Worm (Caenorhabditis elegans): ENCODE measurements around the gene letm-1.

- TF ChIP-seq sptf-1 (tag; optimal IDR thresholded peaks at IDR 0.05) = no peak
- TF ChIP-seq unc-62 (GFP tag; optimal IDR thresholded peaks at IDR 0.05) = no peak
- no peak for TF ChIP-seq ztf-11 (tag; optimal IDR thresholded peaks at IDR 0.05)
- TF ChIP-seq elt-3 (tag; optimal IDR thresholded peaks at IDR 0.05) = no peak
- no peak for TF ChIP-seq lsy-2 (tag; optimal IDR thresholded peaks at IDR 0.05)
- TF ChIP-seq elt-1 (tag; optimal IDR thresholded peaks at IDR 0.05; ENCODE audit: borderline replicate concordance, insufficient read depth) = no peak
- TF ChIP-seq ceh-83 (GFP tag; optimal IDR thresholded peaks at IDR 0.05) = no peak
- no peak for TF ChIP-seq blmp-1 (tag; optimal IDR thresholded peaks at IDR 0.05)
- TF ChIP-seq mep-1 (tag; optimal IDR thresholded peaks at IDR 0.05) = no peak
- no peak for TF ChIP-seq sem-2 (GFP tag; optimal IDR thresholded peaks at IDR 0.05)
- no peak for TF ChIP-seq unc-39 (tag; optimal IDR thresholded peaks at IDR 0.05)
- no peak for TF ChIP-seq nhr-12 (tag; optimal IDR thresholded peaks at IDR 0.05)
- no peak for TF ChIP-seq pha-4 (tag; optimal IDR thresholded peaks at IDR 0.05)
- no peak for TF ChIP-seq snpc-4 (tag; optimal IDR thresholded peaks at IDR 0.05)
Observed at ce11 chrV:13634149-13634548, 26.9 kb upstream of the letm-1 start, which contains the start of gene H37A05.2.

Data from whole organism, mixed stage, embryonic.